Worm (Caenorhabditis elegans) whole organism, L3 larva: ENCODE data around the gene R05G6.10.

Experiments
- ZK546.5 ChIP-seq: sonication (generic microtip); optimal IDR thresholded peaks from 2 replicates; lab custom pipeline; 2017; ENCODE audit warnings: missing biosample characterization, missing genetic modification characterization
- ama-1 ChIP-seq: fragments of 150-350 bp; optimal IDR thresholded peaks from 2 replicates; lab custom pipeline; 2018
- ceh-16 ChIP-seq: sonication (generic microtip); optimal IDR thresholded peaks from 2 replicates; lab custom pipeline; 2017; ENCODE audit warnings: missing biosample characterization, missing genetic modification characterization
- ceh-28 ChIP-seq: fragments of 150-350 bp; optimal IDR thresholded peaks from 2 replicates; lab custom pipeline; 2014; ENCODE audit warnings: missing biosample characterization, missing genetic modification reagents, missing genetic modification characterization
- ceh-9 ChIP-seq: sonication (generic microtip); optimal IDR thresholded peaks from 2 replicates; lab custom pipeline; 2018; ENCODE audit warnings: missing biosample characterization, missing genetic modification characterization
- daf-12 ChIP-seq: fragments of 150-350 bp; optimal IDR thresholded peaks from 2 replicates; lab custom pipeline; 2014; ENCODE audit warnings: missing biosample characterization, missing genetic modification reagents, missing genetic modification characterization
- egl-27 ChIP-seq: sonication (generic microtip); optimal IDR thresholded peaks from 4 replicates; lab custom pipeline; 2017; ENCODE audit warnings: missing biosample characterization, missing genetic modification reagents, missing genetic modification characterization
- egl-5 ChIP-seq: fragments of 150-350 bp; optimal IDR thresholded peaks from 2 replicates; lab custom pipeline; 2017; ENCODE audit warnings: missing biosample characterization, missing genetic modification reagents, missing genetic modification characterization, inconsistent platforms
- elt-2 ChIP-seq: sonication (generic microtip); optimal IDR thresholded peaks from 2 replicates; lab custom pipeline; 2016; ENCODE audit warnings: missing genetic modification reagents, mild to moderate bottlenecking, missing genetic modification characterization, missing compliant biosample characterization
- elt-3 ChIP-seq, 3 experiments: fragments of 150-350 bp in 1 of 3; sonication (generic microtip) in 2 of 3; optimal IDR thresholded peaks; 2 replicates in 2 of 3; 4 replicates in 1 of 3; lab custom pipeline; 2014 to 2017; ENCODE audit warnings: missing biosample characterization in 3 of 3, missing genetic modification characterization in 3 of 3
- eor-1 ChIP-seq, 2 experiments: fragments of 150-350 bp; optimal IDR thresholded peaks; 2 replicates each; lab custom pipeline; 2014 to 2018; ENCODE audit warnings: missing biosample characterization in 2 of 2, missing genetic modification characterization in 2 of 2
- fkh-10 ChIP-seq: sonication (generic microtip); optimal IDR thresholded peaks from 2 replicates; lab custom pipeline; 2017; ENCODE audit warnings: missing biosample characterization, missing genetic modification reagents, missing genetic modification characterization
- fos-1 ChIP-seq: fragments of 150-350 bp; optimal IDR thresholded peaks from 2 replicates; lab custom pipeline; 2014; ENCODE audit warnings: missing biosample characterization, missing genetic modification characterization
- hmg-11 ChIP-seq: sonication (generic microtip); optimal IDR thresholded peaks from 2 replicates; lab custom pipeline; 2016; ENCODE audit warnings: missing genetic modification characterization, missing compliant biosample characterization
- jun-1 ChIP-seq: fragments of 150-350 bp; optimal IDR thresholded peaks from 2 replicates; lab custom pipeline; 2014; ENCODE audit warnings: missing biosample characterization, missing genetic modification reagents, missing genetic modification characterization
- lin-39 ChIP-seq: fragments of 150-350 bp; optimal IDR thresholded peaks from 2 replicates; lab custom pipeline; 2018; ENCODE audit warnings: missing biosample characterization, missing genetic modification reagents, missing genetic modification characterization
- mml-1 ChIP-seq: fragments of 150-350 bp; sonication (generic microtip); optimal IDR thresholded peaks from 3 replicates; lab custom pipeline; 2014; ENCODE audit warnings: missing biosample characterization, missing genetic modification characterization
- nfya-1 ChIP-seq: sonication (generic microtip); optimal IDR thresholded peaks from 2 replicates; lab custom pipeline; 2017; ENCODE audit warnings: missing genetic modification characterization, mild to moderate bottlenecking, missing compliant biosample characterization, antibody characterized with exemption, moderate library complexity; ENCODE audit not compliant: insufficient read depth
- nhr-237 ChIP-seq: fragments of 150-350 bp; optimal IDR thresholded peaks from 2 replicates; lab custom pipeline; 2014; ENCODE audit warnings: missing biosample characterization, missing genetic modification characterization
- nhr-43 ChIP-seq: sonication (generic microtip); optimal IDR thresholded peaks from 2 replicates; lab custom pipeline; 2016; ENCODE audit warnings: mild to moderate bottlenecking, missing genetic modification characterization, missing compliant biosample characterization; ENCODE audit not compliant: poor library complexity, severe bottlenecking
- sea-2 ChIP-seq: fragments of 150-350 bp; sonication (generic microtip); optimal IDR thresholded peaks from 4 replicates; lab custom pipeline; 2014; ENCODE audit warnings: missing biosample characterization, missing genetic modification reagents, missing genetic modification characterization
- skn-1 ChIP-seq: fragments of 150-350 bp; optimal IDR thresholded peaks from 2 replicates; lab custom pipeline; 2014; ENCODE audit warnings: missing biosample characterization, missing genetic modification characterization
- snpc-4 ChIP-seq: fragments of 150-350 bp; optimal IDR thresholded peaks from 2 replicates; lab custom pipeline; 2014; ENCODE audit warnings: missing biosample characterization, missing genetic modification characterization
- unc-39 ChIP-seq: sonication (generic microtip); optimal IDR thresholded peaks from 4 replicates; lab custom pipeline; 2017; ENCODE audit warnings: missing biosample characterization, missing genetic modification characterization
- zag-1 ChIP-seq: fragments of 150-350 bp; optimal IDR thresholded peaks from 2 replicates; lab custom pipeline; 2014; ENCODE audit warnings: missing biosample characterization, missing genetic modification characterization
- ztf-4 ChIP-seq: fragments of 150-350 bp; optimal IDR thresholded peaks from 2 replicates; lab custom pipeline; 2014; ENCODE audit warnings: missing biosample characterization, missing genetic modification characterization

Gene R05G6.10

DNA sequence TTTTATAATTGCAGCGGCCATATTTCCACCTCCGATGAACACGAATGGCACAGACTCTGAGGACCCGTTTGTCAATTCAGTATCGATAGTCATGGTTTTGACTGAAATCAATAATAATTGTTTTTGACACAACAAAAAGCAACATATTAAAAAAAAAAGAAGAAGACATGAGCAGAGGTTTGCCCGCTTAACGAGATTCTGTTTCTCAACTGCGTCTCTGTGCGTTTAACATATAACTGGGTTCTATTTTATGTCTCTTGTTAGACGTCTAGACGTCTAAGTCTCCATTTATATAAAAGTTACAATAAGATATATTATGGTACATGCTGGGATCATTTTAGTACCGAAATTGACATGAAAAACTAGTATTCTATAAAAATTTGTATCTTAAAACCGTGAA lies 65.1 kb downstream of the R05G6.10 start, which contains the start of gene pycr-4:
TSS of gene pycr-4 (minus strand) at position 101 of the 400 bp plus-strand sequence.
- TF ChIP-seq ceh-28 (tag; lab: Kevin White, UChicago): no peak
- no peak for TF ChIP-seq skn-1 (tag; lab: Kevin White, UChicago)

DNA sequence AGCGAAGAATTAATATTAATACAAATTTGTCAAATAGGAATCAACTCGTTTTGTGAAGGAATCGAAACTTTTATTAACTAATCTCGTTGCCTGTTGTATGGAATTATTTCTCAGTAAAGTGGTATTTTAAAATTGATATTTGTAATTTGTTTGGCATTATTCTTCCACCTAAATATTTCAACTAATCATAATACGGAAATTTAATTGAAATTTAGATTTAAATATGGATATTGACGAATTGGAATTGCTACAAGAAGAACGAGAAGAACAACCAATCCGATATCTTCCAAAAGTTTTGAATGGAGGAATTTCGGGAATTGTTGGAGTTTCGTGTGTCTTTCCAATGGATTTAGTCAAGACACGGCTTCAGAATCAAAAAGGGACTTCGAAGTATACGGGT lies 67.5 kb downstream of the R05G6.10 start, which contains the start of gene slc-25A18.2:
TSS of gene slc-25A18.2 (plus strand) at position 216 of the 400 bp plus-strand sequence.
- no peak for TF ChIP-seq egl-5 (tag; lab: Kevin White, UChicago)
- TF ChIP-seq hmg-11 (tag; lab: Kevin White, UChicago): no peak
- TF ChIP-seq fkh-10 (GFP tag; lab: Kevin White, UChicago): no peak
- no peak for TF ChIP-seq lin-39 (tag; lab: Kevin White, UChicago)
- no peak for TF ChIP-seq mml-1 (tag; lab: Kevin White, UChicago)
- TF ChIP-seq ZK546.5 (tag; lab: Kevin White, UChicago): no peak
- no peak for TF ChIP-seq nfya-1 (tag; lab: Kevin White, UChicago)
- no peak for TF ChIP-seq ama-1
- TF ChIP-seq egl-27 (tag; lab: Kevin White, UChicago): no peak
- no peak for TF ChIP-seq unc-39 (tag; lab: Kevin White, UChicago)
- TF ChIP-seq eor-1 (tag; optimal IDR thresholded peaks at IDR 0.05; lab: Kevin White, UChicago): no peak
- TF ChIP-seq ceh-9 (tag; lab: Kevin White, UChicago): no peak
- TF ChIP-seq snpc-4 (tag; lab: Kevin White, UChicago): no peak
- TF ChIP-seq, all 47 proteins: peak for 0

DNA sequence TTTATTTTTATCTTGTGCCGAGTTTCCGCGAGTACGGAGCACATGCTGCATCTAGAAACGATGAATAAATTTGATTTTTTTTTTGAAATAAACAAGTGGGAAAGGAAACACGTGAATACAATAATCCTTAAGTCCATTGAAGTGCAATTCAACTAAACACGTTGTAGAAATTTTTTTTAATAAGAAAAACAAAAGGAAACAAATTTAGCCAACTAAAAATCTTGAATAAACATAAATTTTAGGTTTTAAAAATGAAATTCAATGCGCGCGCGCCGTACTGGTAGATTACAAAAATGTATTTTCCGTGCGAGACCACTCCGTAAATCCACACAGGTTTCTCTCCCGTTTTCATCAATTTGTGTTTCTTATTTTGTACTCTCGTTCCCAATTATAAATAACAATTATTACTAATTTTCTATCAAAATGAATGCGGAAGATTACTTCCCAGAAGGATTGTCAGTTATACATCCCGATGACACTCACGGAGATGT lies 69.1 kb downstream of the R05G6.10 start, which contains the start of the genes plk-3 and F55G1.6:
TSS of gene plk-3 (minus strand) at position 51 of the 491 bp plus-strand sequence.
TSS of gene F55G1.6 (plus strand) at position 359 of the 491 bp plus-strand sequence.
- TF ChIP-seq sea-2 (GFP tag; lab: Kevin White, UChicago): no peak
- no peak for TF ChIP-seq ceh-16 (tag; lab: Kevin White, UChicago)
- TF ChIP-seq snpc-4 (tag; lab: Kevin White, UChicago): no peak
- TF ChIP-seq fkh-10 (GFP tag; lab: Kevin White, UChicago): no peak
- TF ChIP-seq fos-1 (tag; lab: Kevin White, UChicago): no peak
- TF ChIP-seq ztf-4 (tag; lab: Kevin White, UChicago): no peak
- TF ChIP-seq jun-1: no peak
- no peak for TF ChIP-seq egl-27 (tag; lab: Kevin White, UChicago)
- TF ChIP-seq zag-1 (tag; lab: Kevin White, UChicago): no peak

DNA sequence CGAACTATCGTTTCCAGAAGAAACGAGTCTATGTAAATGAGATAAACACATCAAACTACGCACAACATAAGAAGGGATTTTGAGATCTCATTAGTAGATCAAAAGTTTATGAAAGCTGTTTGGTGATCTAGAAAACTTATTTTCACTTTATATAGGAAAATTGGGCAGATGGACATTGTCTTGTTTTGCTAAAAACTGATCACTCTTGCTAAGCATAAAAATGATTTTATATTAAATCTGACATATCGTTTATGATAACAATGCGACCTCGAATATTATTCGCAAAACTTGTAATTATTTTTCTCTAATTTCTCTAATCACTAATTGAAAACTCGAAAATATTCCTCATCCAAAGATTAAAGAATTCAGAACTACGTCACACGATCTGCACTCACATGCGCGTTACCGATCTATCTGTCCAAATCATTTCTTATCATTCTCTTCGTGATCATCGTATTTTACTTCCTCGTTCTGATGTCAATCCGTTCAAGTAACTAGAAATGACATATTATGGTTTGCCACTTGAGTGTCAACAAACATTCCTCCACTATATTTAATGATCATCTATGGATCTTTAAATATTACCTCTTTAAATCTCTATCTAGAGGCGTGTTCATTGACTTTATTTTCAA lies 72.4 kb downstream of the R05G6.10 start, which contains the start of gene F55G1.7:
TSS of gene F55G1.7 (minus strand) at position 51 of the 632 bp plus-strand sequence.
- TF ChIP-seq ceh-28 (tag; lab: Kevin White, UChicago) (no peak), nhr-43 (tag; lab: Kevin White, UChicago) (peak; percentile 37), elt-3 (tag; optimal IDR thresholded peaks at IDR 0.05; lab: Kevin White, UChicago) (peak in 1 of 3 experiments; percentile 19)

DNA sequence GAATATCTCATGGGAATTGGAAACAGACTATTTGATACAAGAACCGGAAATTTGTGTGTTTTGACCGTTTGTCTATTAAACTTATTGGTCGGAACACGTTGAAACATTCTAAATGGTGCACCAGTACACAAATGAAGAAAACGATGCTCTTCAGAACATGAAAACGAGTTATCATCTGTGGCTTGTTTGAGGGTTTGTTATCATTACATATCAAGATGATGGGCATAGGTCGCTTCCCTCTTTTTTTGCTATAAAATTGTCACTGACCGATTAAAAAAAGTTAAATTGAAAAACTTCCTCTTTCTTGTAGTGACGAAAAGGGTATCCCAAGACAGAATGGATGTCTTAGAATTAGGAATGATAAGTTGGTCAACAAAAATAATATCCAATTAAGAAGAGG lies 73.7 kb downstream of the R05G6.10 start:
- TF ChIP-seq nhr-237 (tag; lab: Kevin White, UChicago) (no peak), elt-2 (peak; percentile 42), ceh-9 (tag; lab: Kevin White, UChicago) (no peak), daf-12 (tag; lab: Kevin White, UChicago) (no peak)
